Fruit fly (Drosophila melanogaster) whole organism, prepupa: Measurements from ENCODE around the gene CG31139.

Source experiments
- CG11762 ChIP-seq: fragments of 200-800 bp; sonication (Bioruptor generic); optimal IDR thresholded peaks from 3 replicates; lab custom pipeline; 2016; ENCODE audit warnings: missing biosample characterization, missing genetic modification characterization; ENCODE audit not compliant: insufficient read depth
- Eip93F ChIP-seq: fragments of 200-800 bp; sonication (Bioruptor generic); optimal IDR thresholded peaks from 2 replicates; lab custom pipeline; 2016; ENCODE audit warnings: missing biosample characterization, mild to moderate bottlenecking, missing genetic modification characterization
- Sox15 ChIP-seq: fragments of 200-800 bp; sonication (Bioruptor generic); optimal IDR thresholded peaks from 3 replicates; lab custom pipeline; 2016; ENCODE audit warnings: missing biosample characterization, missing genetic modification characterization

DNA sequence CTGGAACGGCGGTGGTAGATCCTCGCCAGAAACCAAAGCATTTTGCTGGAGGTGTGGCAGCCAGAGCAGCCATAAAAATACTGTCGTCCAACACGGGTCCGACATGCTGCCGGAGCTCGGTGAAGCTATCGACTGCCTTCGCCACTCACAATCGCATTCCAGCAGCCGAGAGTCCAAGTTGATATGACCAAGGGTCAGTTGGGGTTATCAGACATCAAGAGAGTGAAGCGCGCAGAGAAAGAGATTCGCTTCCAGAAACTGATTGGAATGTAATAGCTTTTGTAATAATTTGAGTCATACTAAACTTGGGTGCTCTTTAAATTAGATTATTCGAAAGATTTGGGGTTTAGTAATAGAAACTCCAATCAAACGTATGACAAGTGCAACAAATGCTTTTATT, 14.7 kb upstream of the CG31139 start, which contains the start of gene Nepl14:
- TF ChIP-seq Sox15 = no peak
- no peak for TF ChIP-seq CG11762 (GFP tag; lab: Kevin White, UChicago)
- TF ChIP-seq Eip93F (GFP tag; lab: Kevin White, UChicago) = no peak
